Fruit fly (Drosophila melanogaster) whole organism, embryonic: ENCODE results near the gene CG5191.

Experiments
- Adf1 ChIP-seq: fragments of 200-800 bp; sonication (Bioruptor generic); IDR thresholded peaks from 2 replicates; pipeline ENCODE4 v1.3.6; 2022; ENCODE audit warnings: missing biosample characterization, missing genetic modification characterization
- Atf6 ChIP-seq: fragments of 200-800 bp; sonication (Bioruptor generic); IDR thresholded peaks from 2 replicates; pipeline ENCODE4 v1.3.6; 2022; ENCODE audit warnings: missing biosample characterization, missing genetic modification characterization
- CG10209 ChIP-seq: fragments of 200-800 bp; sonication (Bioruptor generic); optimal IDR thresholded peaks from 3 replicates; lab custom pipeline; 2017; ENCODE audit warnings: missing biosample characterization, mild to moderate bottlenecking, missing genetic modification characterization, missing genetic modification reagents
- CG10462 ChIP-seq: fragments of 200-800 bp; sonication (Bioruptor generic); optimal IDR thresholded peaks from 2 replicates; lab custom pipeline; 2016; ENCODE audit warnings: missing biosample characterization, missing genetic modification characterization
- CG10543 ChIP-seq: fragments of 200-800 bp; sonication (Bioruptor generic); optimal IDR thresholded peaks from 3 replicates; lab custom pipeline; 2017; ENCODE audit warnings: missing biosample characterization, mild to moderate bottlenecking, missing genetic modification characterization, moderate library complexity
- CG16863 ChIP-seq: fragments of 200-800 bp; sonication (Bioruptor generic); optimal IDR thresholded peaks from 3 replicates; lab custom pipeline; 2016; ENCODE audit warnings: missing biosample characterization, missing genetic modification characterization
- CG17829 ChIP-seq: fragments of 200-800 bp; optimal IDR thresholded peaks from 2 replicates; lab custom pipeline; 2019; ENCODE audit warnings: missing biosample characterization, mild to moderate bottlenecking, missing genetic modification characterization, moderate library complexity
- CG18764 ChIP-seq: fragments of 200-800 bp; sonication (Bioruptor generic); optimal IDR thresholded peaks from 3 replicates; lab custom pipeline; 2016; ENCODE audit warnings: missing biosample characterization, missing genetic modification characterization
- CG2875 ChIP-seq: fragments of 200-800 bp; sonication (Bioruptor generic); optimal IDR thresholded peaks from 2 replicates; lab custom pipeline; 2017; ENCODE audit warnings: missing biosample characterization, mild to moderate bottlenecking, missing genetic modification characterization, missing genetic modification reagents
- CG31224 ChIP-seq: fragments of 200-800 bp; sonication (Bioruptor generic); IDR thresholded peaks from 2 replicates; pipeline ENCODE4 v1.3.6; 2022; ENCODE audit warnings: missing biosample characterization, missing genetic modification characterization
- CG3163 ChIP-seq: fragments of 200-800 bp; sonication (Bioruptor generic); optimal IDR thresholded peaks from 3 replicates; lab custom pipeline; 2016; ENCODE audit warnings: missing biosample characterization, missing genetic modification characterization
- CG34376 ChIP-seq: fragments of 200-800 bp; sonication (Bioruptor generic); optimal IDR thresholded peaks from 2 replicates; lab custom pipeline; 2018; ENCODE audit warnings: missing biosample characterization, mild to moderate bottlenecking, missing genetic modification characterization
- CG3847 ChIP-seq: fragments of 200-800 bp; sonication (Bioruptor generic); IDR thresholded peaks from 2 replicates; pipeline ENCODE4 v1.3.6; 2022; ENCODE audit warnings: missing biosample characterization, missing genetic modification characterization
- CG42726 ChIP-seq: fragments of 200-800 bp; sonication (Bioruptor generic); IDR thresholded peaks from 2 replicates; pipeline ENCODE4 v1.3.6; 2022; ENCODE audit warnings: missing biosample characterization, missing genetic modification characterization; ENCODE audit not compliant: partially characterized antibody
- CG5953 ChIP-seq: fragments of 200-800 bp; sonication (Bioruptor generic); IDR thresholded peaks from 2 replicates; pipeline ENCODE4 v1.3.6; 2022; ENCODE audit warnings: missing biosample characterization, missing genetic modification characterization
- CG6654 ChIP-seq: fragments of 200-800 bp; sonication (Bioruptor generic); optimal IDR thresholded peaks from 2 replicates; lab custom pipeline; 2017; ENCODE audit warnings: missing biosample characterization, mild to moderate bottlenecking, missing genetic modification characterization
- CG7928 ChIP-seq: fragments of 200-800 bp; sonication (Bioruptor generic); optimal IDR thresholded peaks from 2 replicates; lab custom pipeline; 2017; ENCODE audit warnings: missing biosample characterization, mild to moderate bottlenecking, missing genetic modification characterization
- CG8478 ChIP-seq: fragments of >200 bp; optimal IDR thresholded peaks from 2 replicates; lab custom pipeline; 2018
- CG8924 ChIP-seq: fragments of 200-800 bp; optimal IDR thresholded peaks from 3 replicates; lab custom pipeline; 2019; ENCODE audit warnings: missing biosample characterization, mild to moderate bottlenecking, missing genetic modification characterization, moderate library complexity
- CG8944 ChIP-seq: fragments of 200-800 bp; sonication (Bioruptor generic); optimal IDR thresholded peaks from 3 replicates; lab custom pipeline; 2016; ENCODE audit warnings: missing biosample characterization, missing genetic modification characterization
- CG9437 ChIP-seq: fragments of 200-800 bp; sonication (Bioruptor generic); optimal IDR thresholded peaks from 2 replicates; lab custom pipeline; 2018; ENCODE audit warnings: missing biosample characterization, mild to moderate bottlenecking, missing genetic modification characterization
- Dbx ChIP-seq: fragments of 200-800 bp; sonication (Bioruptor generic); IDR thresholded peaks from 3 replicates; pipeline ENCODE4 v1.3.6; 2022; ENCODE audit warnings: missing biosample characterization, missing genetic modification characterization
- Dek ChIP-seq: fragments of 200-800 bp; sonication (Bioruptor generic); optimal IDR thresholded peaks from 3 replicates; lab custom pipeline; 2019; ENCODE audit warnings: missing biosample characterization, mild to moderate bottlenecking, missing genetic modification characterization, moderate library complexity
- Ets97D ChIP-seq: fragments of 200-800 bp; sonication (Bioruptor generic); optimal IDR thresholded peaks from 3 replicates; lab custom pipeline; 2016; ENCODE audit warnings: missing biosample characterization, missing genetic modification characterization
- HLH4C ChIP-seq: fragments of 200-800 bp; sonication (Bioruptor generic); IDR thresholded peaks from 3 replicates; pipeline ENCODE4 v1.3.6; 2022; ENCODE audit warnings: missing biosample characterization, missing genetic modification characterization; ENCODE audit not compliant: partially characterized antibody
- Hey ChIP-seq: fragments of 200-800 bp; sonication (Bioruptor generic); optimal IDR thresholded peaks from 3 replicates; lab custom pipeline; 2018; ENCODE audit warnings: missing biosample characterization, mild to moderate bottlenecking, missing genetic modification characterization
- Hsf ChIP-seq: fragments of 200-800 bp; sonication (Bioruptor generic); optimal IDR thresholded peaks from 3 replicates; lab custom pipeline; 2016; ENCODE audit warnings: missing biosample characterization, missing genetic modification characterization
- Med ChIP-seq: fragments of 200-800 bp; sonication (Bioruptor generic); peaks from one replicate; lab custom pipeline; 2016; ENCODE audit warnings: missing biosample characterization, missing genetic modification characterization, mild to moderate bottlenecking, inconsistent platforms, moderate library complexity
- Ptx1 ChIP-seq: fragments of 200-800 bp; sonication (Bioruptor generic); IDR thresholded peaks from 2 replicates; pipeline ENCODE4 v1.3.6; 2022; ENCODE audit warnings: missing biosample characterization, missing genetic modification characterization
- Side ChIP-seq: fragments of 200-800 bp; sonication (Bioruptor generic); optimal IDR thresholded peaks from 2 replicates; lab custom pipeline; 2016; ENCODE audit warnings: missing biosample characterization, missing genetic modification characterization
- Sox102F ChIP-seq: fragments of 200-800 bp; sonication (Bioruptor generic); optimal IDR thresholded peaks from 2 replicates; lab custom pipeline; 2018; ENCODE audit warnings: missing biosample characterization, mild to moderate bottlenecking, missing genetic modification characterization, moderate library complexity
- Usf ChIP-seq: fragments of 200-800 bp; sonication (Bioruptor generic); optimal IDR thresholded peaks from 2 replicates; lab custom pipeline; 2017; ENCODE audit warnings: missing genotype, missing biosample characterization, missing genetic modification characterization
- chif ChIP-seq, 2 experiments: fragments of 200-800 bp; sonication (Bioruptor generic); optimal IDR thresholded peaks; 3 replicates each; lab custom pipeline; 2016; ENCODE audit warnings: missing biosample characterization in 2 of 2, missing genetic modification characterization in 2 of 2
- chinmo ChIP-seq: fragments of 200-800 bp; sonication (Bioruptor generic); IDR thresholded peaks from 4 replicates; pipeline ENCODE4 v1.3.6; 2022; ENCODE audit warnings: missing biosample characterization, missing genetic modification characterization; ENCODE audit not compliant: partially characterized antibody
- chm ChIP-seq: fragments of 200-800 bp; sonication (Bioruptor generic); IDR thresholded peaks from 2 replicates; pipeline ENCODE4 v1.3.6; 2022; ENCODE audit warnings: missing biosample characterization, missing genetic modification characterization
- chn ChIP-seq: fragments of 200-800 bp; sonication (Bioruptor generic); optimal IDR thresholded peaks from 2 replicates; lab custom pipeline; 2016; ENCODE audit warnings: missing biosample characterization, missing genetic modification characterization
- corto ChIP-seq: fragments of 200-800 bp; sonication (Bioruptor generic); optimal IDR thresholded peaks from 2 replicates; lab custom pipeline; 2016; ENCODE audit warnings: missing biosample characterization, mild to moderate bottlenecking, missing genetic modification characterization, moderate library complexity
- croc ChIP-seq: fragments of 200-800 bp; sonication (Bioruptor generic); conservative IDR thresholded peaks from 3 replicates; pipeline ENCODE4 v1.3.6; 2022; ENCODE audit warnings: missing biosample characterization, missing genetic modification characterization
- fd3F ChIP-seq: fragments of 200-800 bp; sonication (Bioruptor generic); optimal IDR thresholded peaks from 2 replicates; lab custom pipeline; 2018; ENCODE audit warnings: missing biosample characterization, mild to moderate bottlenecking, missing genetic modification characterization, moderate library complexity
- grau ChIP-seq: fragments of 200-800 bp; optimal IDR thresholded peaks from 3 replicates; lab custom pipeline; 2019; ENCODE audit warnings: missing biosample characterization, mild to moderate bottlenecking, missing genetic modification characterization, moderate library complexity
- hth ChIP-seq: fragments of >200 bp; optimal IDR thresholded peaks from 2 replicates; lab custom pipeline; 2017; ENCODE audit warnings: inconsistent platforms
- jigr1 ChIP-seq: fragments of 200-800 bp; sonication (Bioruptor generic); IDR thresholded peaks from 3 replicates; pipeline ENCODE4 v1.3.6; 2022; ENCODE audit warnings: missing biosample characterization, missing genetic modification characterization
- kay ChIP-seq: fragments of 200-800 bp; sonication (Bioruptor generic); optimal IDR thresholded peaks from 2 replicates; lab custom pipeline; 2016; ENCODE audit warnings: missing biosample characterization, missing genetic modification characterization
- lov ChIP-seq, 2 experiments: fragments of 200-800 bp in 1 of 2; fragments of >200 bp in 1 of 2; sonication (Bioruptor generic) in 1 of 2; IDR thresholded peaks in 1 of 2; optimal IDR thresholded peaks in 1 of 2; 2 replicates in 1 of 2; 3 replicates in 1 of 2; pipeline versions ENCODE4 v1.3.6 to Lab custom; 2017 to 2022; ENCODE audit warnings: missing biosample characterization in 1 of 2, missing genetic modification characterization in 1 of 2
- pb ChIP-seq: fragments of 200-800 bp; sonication (Bioruptor generic); optimal IDR thresholded peaks from 3 replicates; lab custom pipeline; 2016; ENCODE audit warnings: missing biosample characterization, missing genetic modification characterization
- prd ChIP-seq, 3 experiments: fragments of >200 bp in 2 of 3; fragments of 200-800 bp in 1 of 3; sonication (Bioruptor generic) in 1 of 3; optimal IDR thresholded peaks in 2 of 3; IDR thresholded peaks in 1 of 3; 2 replicates in 2 of 3; 3 replicates in 1 of 3; pipeline versions ENCODE4 v1.3.6 to Lab custom; 2017 to 2022; ENCODE audit warnings: missing biosample characterization in 1 of 3, missing genetic modification characterization in 1 of 3
- salm ChIP-seq: fragments of 200-800 bp; sonication (Bioruptor generic); optimal IDR thresholded peaks from 2 replicates; lab custom pipeline; 2018; ENCODE audit warnings: missing biosample characterization, mild to moderate bottlenecking, missing genetic modification characterization
- sens-2 ChIP-seq: fragments of 200-800 bp; sonication (Bioruptor generic); IDR thresholded peaks from 2 replicates; pipeline ENCODE4 v1.3.6; 2022; ENCODE audit warnings: missing biosample characterization, missing genetic modification characterization
- ssp ChIP-seq: fragments of 200-800 bp; sonication (Bioruptor generic); IDR thresholded peaks from 2 replicates; pipeline ENCODE4 v1.3.6; 2022; ENCODE audit warnings: missing biosample characterization, missing genetic modification characterization
- zfh1 ChIP-seq: fragments of 200-800 bp; sonication (Bioruptor generic); IDR thresholded peaks from 3 replicates; pipeline ENCODE4 v1.3.6; 2022; ENCODE audit warnings: missing biosample characterization, missing genetic modification characterization

The CG5191 gene

dm6 chr3R:20558106-20558489 is 2.6 kb upstream of the CG5191 start (continued):
- no peak for TF ChIP-seq grau
- TF ChIP-seq Hey (tag; lab: Kevin White, UChicago), result no peak
- 0 out of 3 replicates have a peak, but pooled peaks have one; percentile 27 for TF ChIP-seq Dbx (GFP tag; lab: Robert Waterston, UW)
- TF ChIP-seq Adf1 (GFP tag; lab: Robert Waterston, UW), result no peak
- no peak for TF ChIP-seq kay (GFP tag; lab: Kevin White, UChicago)
- no peak for TF ChIP-seq CG8924 (tag; lab: Kevin White, UChicago)
- no peak for TF ChIP-seq lov (optimal IDR thresholded peaks at IDR 0.05; lab: Kevin White, UChicago)
- 0 out of 3 replicates have a peak, but pooled peaks have one; percentile 7 for TF ChIP-seq lov (GFP tag; IDR thresholded peaks at IDR 0.05; lab: Robert Waterston, UW)
- TF ChIP-seq croc (GFP tag; lab: Robert Waterston, UW), result no peak
- TF ChIP-seq chn (GFP tag; lab: Kevin White, UChicago), result no peak
- TF ChIP-seq CG6654 (GFP tag; lab: Kevin White, UChicago), result no peak
- peak; percentile 43 for TF ChIP-seq Ets97D
- peak; percentile 61 for TF ChIP-seq Med
- TF ChIP-seq fd3F (GFP tag; lab: Kevin White, UChicago), result no peak
- TF ChIP-seq CG31224, result peak; percentile 25; the same call in 1 of the 2 replicates
- TF ChIP-seq chif (GFP tag; optimal IDR thresholded peaks at IDR 0.05; lab: Kevin White, UChicago), result peak in 1 of 2 experiments; percentile 1
- TF ChIP-seq CG2875 (GFP tag; lab: Kevin White, UChicago), result peak; percentile 1
- TF ChIP-seq CG10543, result no peak
- no peak for TF ChIP-seq Atf6
- no peak for TF ChIP-seq Hsf
- TF ChIP-seq CG3163 (GFP tag; lab: Kevin White, UChicago), result no peak
- no peak for TF ChIP-seq CG8944
- no peak for TF ChIP-seq hth
- TF ChIP-seq chinmo (GFP tag; lab: Robert Waterston, UW), result no peak
- TF ChIP-seq CG34376 (GFP tag; lab: Kevin White, UChicago), result no peak
- TF ChIP-seq CG9437 (GFP tag; lab: Kevin White, UChicago), result peak; percentile 13
- no peak for TF ChIP-seq corto (GFP tag; lab: Kevin White, UChicago)
- TF ChIP-seq HLH4C, result 0 out of 3 replicates have a peak, but pooled peaks have one; percentile 33
- no peak for TF ChIP-seq sens-2 (GFP tag; lab: Robert Waterston, UW)
- peak; percentile 24 for TF ChIP-seq Side (GFP tag; lab: Kevin White, UChicago)
- TF ChIP-seq Usf (GFP tag; lab: Kevin White, UChicago), result no peak
- TF ChIP-seq CG5953 (GFP tag; lab: Robert Waterston, UW), result 0 out of 2 replicates have a peak, but pooled peaks have one; percentile 22
- TF ChIP-seq chm (GFP tag; lab: Robert Waterston, UW), result peak; percentile 55; the same call in 1 of the 2 replicates
- TF ChIP-seq CG3847 (GFP tag; lab: Robert Waterston, UW), result peak; percentile 68
- TF ChIP-seq Sox102F (GFP tag; lab: Kevin White, UChicago), result no peak
- TF ChIP-seq prd (optimal IDR thresholded peaks at IDR 0.05; lab: Kevin White, UChicago), result no peak
- TF ChIP-seq prd (GFP tag; IDR thresholded peaks at IDR 0.05; lab: Robert Waterston, UW), result no peak
- TF ChIP-seq Ptx1, result no peak
- TF ChIP-seq CG42726 (GFP tag; lab: Robert Waterston, UW), result peak; percentile 48; the same call in 1 of the 2 replicates
- TF ChIP-seq CG10209 (GFP tag; lab: Kevin White, UChicago), result no peak
- no peak for TF ChIP-seq salm (tag; lab: Kevin White, UChicago)
- TF ChIP-seq zfh1, result peak; percentile 48; the same call in 1 of the 3 replicates
- TF ChIP-seq ssp (GFP tag; lab: Robert Waterston, UW), result peak; percentile 9; the same call in 1 of the 2 replicates
- no peak for TF ChIP-seq CG7928 (GFP tag; lab: Kevin White, UChicago)
- no peak for TF ChIP-seq CG16863 (GFP tag; lab: Kevin White, UChicago)
- no peak for TF ChIP-seq CG8478
- TF ChIP-seq jigr1 (GFP tag; lab: Robert Waterston, UW), result no peak
- TF ChIP-seq Dek (tag; lab: Kevin White, UChicago), result no peak
- TF ChIP-seq pb, result peak; percentile 17
- no peak for TF ChIP-seq CG18764 (GFP tag; lab: Kevin White, UChicago)
- no peak for TF ChIP-seq CG17829 (tag; lab: Kevin White, UChicago)
- no peak for TF ChIP-seq CG10462 (GFP tag; lab: Kevin White, UChicago)
